Worm (Caenorhabditis elegans) whole organism, midembryonic: ENCODE data around the gene ZC262.2.
"Not testable (repeated sequence)": the region's sequence is repeated elsewhere in the genome, so short reads cannot be mapped to it uniquely, and the experiment has no call there.

Source experiments
- T22C8.4 ChIP-seq: fragments of 200-800 bp; sonication (Bioruptor generic); IDR thresholded peaks from 2 replicates; pipeline ENCODE4 v1.3.6; 2022; ENCODE audit warnings: missing genetic modification characterization, missing compliant biosample characterization
- cog-1 ChIP-seq: sonication (generic microtip); optimal IDR thresholded peaks from 2 replicates; lab custom pipeline; 2016; ENCODE audit warnings: missing genetic modification characterization, missing compliant biosample characterization
- flt-1 ChIP-seq: fragments of 200-800 bp; sonication (Bioruptor generic); IDR thresholded peaks from 2 replicates; pipeline ENCODE4 v1.3.6; 2022; ENCODE audit warnings: missing genetic modification characterization, missing compliant biosample characterization
- klf-2 ChIP-seq: fragments of 200-800 bp; sonication (Bioruptor generic); conservative IDR thresholded peaks from 2 replicates; pipeline ENCODE4 v1.3.6; 2022; ENCODE audit warnings: missing genetic modification reagents, missing genetic modification characterization, missing compliant biosample characterization
- med-1 ChIP-seq: sonication (generic microtip); optimal IDR thresholded peaks from 2 replicates; lab custom pipeline; 2017; ENCODE audit warnings: missing genetic modification characterization, mild to moderate bottlenecking, missing compliant biosample characterization, antibody characterized with exemption, missing genetic modification reagents; ENCODE audit not compliant: insufficient read depth
- ref-1 ChIP-seq: fragments of 200-800 bp; sonication (Bioruptor generic); conservative IDR thresholded peaks from 2 replicates; pipeline ENCODE4 v1.3.6; 2022; ENCODE audit warnings: missing genetic modification reagents, missing genetic modification characterization, missing compliant biosample characterization
- tab-1 ChIP-seq: fragments of 200-800 bp; sonication (Bioruptor generic); IDR thresholded peaks from 2 replicates; pipeline ENCODE4 v1.3.6; 2022; ENCODE audit warnings: missing genetic modification characterization, missing compliant biosample characterization
- ztf-23 ChIP-seq: fragments of 200-800 bp; sonication (Bioruptor generic); IDR thresholded peaks from 2 replicates; pipeline ENCODE4 v1.3.6; 2022; ENCODE audit warnings: missing genetic modification reagents, missing genetic modification characterization, missing compliant biosample characterization
- ztf-29 ChIP-seq: fragments of 200-800 bp; sonication (Bioruptor generic); IDR thresholded peaks from 2 replicates; pipeline ENCODE4 v1.3.6; 2022; ENCODE audit warnings: missing genetic modification reagents, missing genetic modification characterization, missing compliant biosample characterization

The ZC262.2 gene

DNA sequence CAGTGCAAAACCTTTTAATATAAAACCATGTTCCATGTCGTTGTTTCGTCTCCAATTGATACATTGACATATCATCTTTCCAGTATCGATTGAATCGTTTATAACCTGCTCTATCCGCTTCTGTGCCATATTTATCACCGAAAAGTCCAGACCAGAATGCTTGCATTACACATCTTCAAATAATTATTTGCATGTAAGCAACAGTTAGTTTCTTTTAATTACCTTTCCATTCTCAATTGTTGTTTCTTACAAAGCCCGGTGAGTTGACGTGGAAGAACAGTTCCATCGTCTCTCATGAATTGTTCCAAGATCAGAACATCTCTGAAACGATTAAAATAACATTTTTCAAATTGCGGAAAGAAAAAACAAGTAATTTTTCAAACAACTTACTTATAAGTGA is 651 bp upstream of the ZC262.2 start, which contains the start of gene iglr-2:
TSS of gene iglr-2 (minus strand) at position 101 of the 400 bp plus-strand sequence.
- no peak for TF ChIP-seq ztf-29 (GFP tag; lab: Robert Waterston, UW)
- no peak for TF ChIP-seq klf-2 (GFP tag; lab: Robert Waterston, UW)
- TF ChIP-seq flt-1 (GFP tag; lab: Robert Waterston, UW) = no peak
- no peak for TF ChIP-seq med-1 (GFP tag; lab: Kevin White, UChicago)
- TF ChIP-seq T22C8.4 = no peak
- no peak for TF ChIP-seq cog-1
- TF ChIP-seq ref-1 = no peak

DNA sequence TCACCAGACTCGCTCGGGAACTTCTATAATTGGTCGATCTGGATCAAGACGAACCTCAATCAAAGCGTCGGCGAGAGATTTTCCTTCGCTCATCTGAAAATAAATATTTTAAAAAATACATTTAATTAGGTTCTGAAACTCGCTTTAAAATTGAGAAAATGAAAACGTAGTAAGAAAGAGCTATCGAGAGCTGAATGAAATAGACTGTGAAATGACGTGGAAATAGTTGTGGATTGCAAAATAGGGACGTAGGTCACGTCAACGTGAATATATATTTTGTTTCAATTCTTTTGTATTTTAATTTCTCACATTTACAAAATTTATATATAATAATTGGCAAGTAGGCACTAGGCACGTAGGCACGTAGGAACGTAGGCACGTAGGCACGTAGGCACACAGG is 2.6 kb downstream of the ZC262.2 start, which contains the start of gene ZC262.4:
TSS of gene ZC262.4 (minus strand) at position 101 of the 400 bp plus-strand sequence.
- TF ChIP-seq flt-1 (GFP tag; lab: Robert Waterston, UW) (no peak), klf-2 (GFP tag; lab: Robert Waterston, UW) (no peak), ztf-23 (no peak), med-1 (GFP tag; lab: Kevin White, UChicago) (no peak), cog-1 (no peak), T22C8.4 (no peak), ref-1 (no peak), ztf-29 (GFP tag; lab: Robert Waterston, UW) (no peak)

DNA sequence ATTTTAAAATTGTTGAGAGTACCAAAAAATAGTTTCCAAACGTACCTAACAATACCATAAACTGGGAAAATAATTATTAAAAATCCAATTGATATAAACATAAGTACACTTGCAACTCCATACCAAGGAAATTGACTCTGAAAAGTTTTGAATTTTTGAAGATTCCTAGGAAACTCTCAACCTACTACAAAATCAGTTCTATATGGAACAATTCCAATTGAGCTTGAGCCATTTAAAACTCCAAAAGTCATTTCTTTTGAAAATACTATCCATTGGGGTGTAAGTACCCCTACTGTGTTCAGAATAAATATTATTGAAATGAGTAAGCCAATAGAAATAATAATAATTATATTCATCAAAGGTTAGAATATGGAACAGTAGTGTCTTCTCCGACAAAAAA is 7.5 kb downstream of the ZC262.2 start, which contains the start of gene clc-28:
TSS of gene clc-28 (minus strand) at position 101 of the 400 bp plus-strand sequence.
- TF ChIP-seq klf-2 (GFP tag; lab: Robert Waterston, UW); ztf-23; tab-1 (GFP tag; lab: Robert Waterston, UW): not testable (repeated sequence)

DNA sequence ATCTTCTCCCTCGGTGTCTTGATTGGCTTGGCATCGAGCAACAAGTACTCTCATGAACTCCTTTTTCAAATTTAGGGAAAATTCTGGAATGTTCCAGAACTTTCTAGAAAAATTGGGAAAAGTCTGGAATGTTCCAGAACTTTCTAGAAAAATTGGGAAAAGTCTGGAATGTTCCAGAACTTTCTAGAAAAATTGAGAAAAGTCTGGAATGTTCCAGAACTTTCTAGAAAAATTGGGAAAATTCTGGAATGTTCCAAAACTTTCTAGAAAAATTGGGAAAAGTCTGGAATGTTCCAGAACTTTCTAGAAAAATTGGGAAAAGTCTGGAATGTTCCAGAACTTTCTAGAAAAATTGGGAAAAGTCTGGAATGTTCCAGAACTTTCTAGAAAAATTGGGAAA is 12.4 kb downstream of the ZC262.2 start, which contains the start of gene ZC262.7:
TSS of gene ZC262.7 (minus strand) at position 54 of the 400 bp plus-strand sequence.
- not testable (repeated sequence) for TF ChIP-seq med-1 (GFP tag; lab: Kevin White, UChicago); flt-1 (GFP tag; lab: Robert Waterston, UW); cog-1

DNA sequence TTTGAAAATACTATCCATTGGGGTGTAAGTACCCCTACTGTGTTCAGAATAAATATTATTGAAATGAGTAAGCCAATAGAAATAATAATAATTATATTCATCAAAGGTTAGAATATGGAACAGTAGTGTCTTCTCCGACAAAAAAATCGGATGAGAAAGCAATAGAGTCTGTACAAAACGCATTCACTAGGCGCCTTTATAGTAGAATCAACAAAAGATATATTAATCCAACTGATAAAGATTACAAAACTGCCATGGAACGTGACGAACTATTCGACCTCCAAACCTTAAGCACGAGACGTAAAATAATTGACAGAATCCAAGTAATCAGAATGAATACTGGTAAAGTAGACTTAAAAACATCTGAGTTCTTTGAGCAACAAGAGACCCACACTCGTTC is 16.0 kb downstream of the ZC262.2 start, which contains the start of gene clc-29:
TSS of gene clc-29 (minus strand) at position 101 of the 400 bp plus-strand sequence.
- not testable (repeated sequence) for TF ChIP-seq cog-1; ztf-23; klf-2 (GFP tag; lab: Robert Waterston, UW)

DNA sequence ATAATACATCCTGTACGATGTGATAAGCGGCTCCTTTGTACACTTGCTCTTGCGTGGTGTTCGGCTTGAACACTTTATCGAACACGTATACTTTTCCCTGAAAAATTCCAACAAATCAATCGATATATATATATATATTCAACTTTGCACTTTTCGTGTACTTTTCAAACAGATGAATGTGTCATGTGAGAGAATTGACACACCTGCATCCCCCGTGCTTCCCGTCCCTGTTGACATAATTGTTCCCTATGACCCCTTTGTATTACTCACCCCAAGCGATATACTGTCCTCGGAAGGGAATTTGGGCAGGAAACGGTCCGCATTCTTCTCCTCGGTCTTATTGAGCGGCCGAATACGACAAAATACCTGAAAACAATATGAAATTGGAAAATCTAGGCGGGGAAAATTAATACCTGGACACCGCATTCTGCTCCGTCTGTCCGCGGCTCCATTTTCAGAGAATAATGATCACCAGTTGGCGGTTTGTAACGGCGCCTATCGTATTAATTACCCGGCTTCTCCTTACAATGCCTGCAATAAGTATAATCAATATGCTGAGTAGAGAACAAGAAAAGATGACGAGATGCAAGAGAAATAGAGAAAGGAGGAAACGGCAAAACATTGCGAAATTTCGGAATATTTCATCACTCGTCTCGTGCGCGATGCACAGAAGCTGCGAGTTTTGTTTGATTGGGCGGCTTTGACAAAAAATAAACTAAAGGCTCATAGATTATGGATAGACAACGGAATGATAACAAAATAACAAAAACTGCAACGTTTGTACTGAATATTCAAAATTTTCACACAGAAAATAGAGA is 23.0 kb downstream of the ZC262.2 start, which contains the start of gene unc-116:
TSS of gene unc-116 (minus strand) at position 531 of the 818 bp plus-strand sequence.
- TF ChIP-seq ref-1 (no peak), flt-1 (GFP tag; lab: Robert Waterston, UW) (no peak), ztf-29 (GFP tag; lab: Robert Waterston, UW) (no peak), cog-1 (no peak), med-1 (GFP tag; lab: Kevin White, UChicago) (no peak), klf-2 (GFP tag; lab: Robert Waterston, UW) (no peak), T22C8.4 (no peak)

DNA sequence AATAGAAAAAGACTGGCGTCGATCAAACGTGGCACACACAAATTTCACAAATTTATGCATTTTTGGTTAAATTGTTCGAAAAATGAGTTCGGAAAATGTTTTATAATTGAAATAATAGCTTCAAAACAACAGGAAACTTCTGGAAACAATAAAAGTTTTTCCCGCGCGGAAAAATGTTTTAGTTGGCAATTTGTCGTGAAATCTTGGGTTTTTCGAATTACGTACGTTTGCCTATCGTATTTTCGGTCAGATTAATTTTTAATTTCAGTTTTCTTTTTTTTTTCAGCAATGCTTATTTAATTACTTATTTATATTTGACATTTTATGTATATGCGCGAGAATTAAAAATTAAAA is 23.6 kb downstream of the ZC262.2 start:
- TF ChIP-seq cog-1 (no peak), ztf-29 (GFP tag; lab: Robert Waterston, UW) (no peak), tab-1 (GFP tag; lab: Robert Waterston, UW) (no peak), klf-2 (GFP tag; lab: Robert Waterston, UW) (no peak), med-1 (GFP tag; lab: Kevin White, UChicago) (no peak), flt-1 (GFP tag; lab: Robert Waterston, UW) (no peak), ztf-23 (no peak), T22C8.4 (no peak), ref-1 (no peak)

DNA sequence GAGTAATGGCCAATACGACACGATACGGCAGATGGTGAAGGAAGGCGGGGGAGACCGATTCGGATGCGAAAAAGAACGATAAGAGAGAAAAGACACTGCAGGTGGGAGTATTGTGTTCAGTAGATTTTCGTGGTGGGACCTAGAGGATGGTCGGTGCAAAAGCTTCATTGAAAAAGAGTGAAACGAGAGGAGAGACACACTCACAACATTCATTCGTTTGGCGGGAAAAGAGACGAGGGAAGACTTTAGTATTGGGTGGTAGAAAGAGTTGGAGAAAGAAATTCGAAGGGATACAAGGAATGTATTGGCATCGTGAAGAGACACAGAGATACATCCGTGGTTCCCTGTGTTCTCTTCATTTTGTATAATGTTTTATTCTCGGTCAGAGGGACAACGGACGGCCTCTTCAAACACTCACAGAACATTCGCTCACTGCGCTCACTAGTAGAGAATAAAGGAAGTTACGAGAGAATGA is 24.6 kb downstream of the ZC262.2 start:
- peak; percentile 67 for TF ChIP-seq cog-1
- TF ChIP-seq ztf-29 (GFP tag; lab: Robert Waterston, UW) = peak; percentile 27; the same call in 1 of the 2 replicates
- TF ChIP-seq tab-1 (GFP tag; lab: Robert Waterston, UW) = no peak
- TF ChIP-seq flt-1 (GFP tag; lab: Robert Waterston, UW) = peak; percentile 68

DNA sequence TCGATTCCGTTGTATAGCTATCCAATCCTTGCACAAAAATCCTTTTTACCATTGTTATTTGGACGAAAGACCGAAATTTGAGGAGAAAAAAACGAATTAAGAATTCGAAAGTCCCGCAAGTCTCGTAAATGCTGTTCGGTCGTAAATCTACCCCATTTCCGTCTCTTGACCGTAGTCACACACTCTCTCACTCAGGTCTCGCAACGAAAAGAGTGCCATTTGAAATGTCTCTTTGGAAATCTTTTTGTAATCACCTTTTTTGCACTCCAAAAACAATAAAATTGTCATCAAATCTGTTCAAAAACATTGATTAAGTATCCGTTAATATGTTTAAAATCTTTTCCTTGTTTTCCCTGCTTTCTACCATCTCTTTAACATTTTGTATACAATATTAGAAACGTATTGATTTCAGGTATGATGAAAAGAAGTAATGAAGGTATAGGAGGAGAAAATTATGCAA is 26.4 kb downstream of the ZC262.2 start, which contains the start of the genes R05D3.8 and rfp-1:
TSS of gene R05D3.8 (minus strand) at position 115 of the 460 bp plus-strand sequence.
TSS of gene rfp-1 (plus strand) at position 410 of the 460 bp plus-strand sequence.
- TF ChIP-seq flt-1 (GFP tag; lab: Robert Waterston, UW) = no peak
- peak; percentile 9 for TF ChIP-seq cog-1
- no peak for TF ChIP-seq med-1 (GFP tag; lab: Kevin White, UChicago)
- TF ChIP-seq ztf-29 (GFP tag; lab: Robert Waterston, UW) = no peak
- no peak for TF ChIP-seq T22C8.4
- TF ChIP-seq klf-2 (GFP tag; lab: Robert Waterston, UW) = no peak
- TF ChIP-seq ref-1 = no peak
